Worm (Caenorhabditis elegans): ENCODE results near the gene Y59A8B.25.

DNA sequence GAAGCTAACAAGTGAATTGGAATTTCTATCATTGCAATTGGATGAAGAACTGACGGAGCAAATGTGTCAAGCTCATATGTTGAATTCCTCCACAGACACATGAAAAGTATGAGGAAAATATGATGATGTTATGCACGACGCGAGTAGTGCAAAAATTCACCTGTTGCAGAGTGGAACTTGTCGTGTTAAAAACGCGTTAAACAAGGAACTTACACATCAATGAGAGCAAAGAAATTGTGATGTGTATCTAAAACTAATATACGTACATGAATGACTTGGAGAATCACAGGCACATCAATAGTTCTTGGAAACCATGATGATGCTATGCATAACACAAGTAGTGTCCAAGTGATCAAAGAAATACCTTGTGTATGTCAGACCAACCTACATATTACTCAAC, 38.0 kb downstream of the Y59A8B.25 start, which contains the start of gene srh-134:
- TF ChIP-seq cog-1 (tag; optimal IDR thresholded peaks at IDR 0.05): no peak
- no peak for TF ChIP-seq T22C8.4 (GFP tag; IDR thresholded peaks at IDR 0.05)
